Worm (Caenorhabditis elegans): Measurements from ENCODE around the gene Y50E8A.10.
"Not testable (repeated sequence)": the region's sequence is repeated elsewhere in the genome, so short reads cannot be mapped to it uniquely, and the experiment has no call there.

Y50E8A.10 gene

ce11 chrV:14748608-14749137, 31.1 kb upstream of the Y50E8A.10 start, which contains the start of the genes lipl-8 and Y50E8A.22:
Gene lipl-8 (minus strand): TSS chrV:14748708.
Gene Y50E8A.22 (minus strand): TSS chrV:14749087.
- TF ChIP-seq nhr-20 (tag; optimal IDR thresholded peaks at IDR 0.05), result no peak
- no peak for TF ChIP-seq ceh-63 (GFP tag; optimal IDR thresholded peaks at IDR 0.05)
- no peak for TF ChIP-seq nhr-76 (tag; optimal IDR thresholded peaks at IDR 0.05)
- TF ChIP-seq hlh-17 (GFP tag; optimal IDR thresholded peaks at IDR 0.05; ENCODE audit: borderline replicate concordance), result no peak
- no peak for TF ChIP-seq lin-14 (GFP tag; optimal IDR thresholded peaks at IDR 0.05)
- TF ChIP-seq unc-98 (GFP tag; IDR thresholded peaks at IDR 0.05), result no peak
- TF ChIP-seq snu-23 (GFP tag; optimal IDR thresholded peaks at IDR 0.05), result no peak
- no peak for TF ChIP-seq nhr-237 (tag; optimal IDR thresholded peaks at IDR 0.05)
- TF ChIP-seq zip-4 (GFP tag; optimal IDR thresholded peaks at IDR 0.05), result no peak
- no peak for TF ChIP-seq pag-3 (tag; optimal IDR thresholded peaks at IDR 0.05; ENCODE audit: borderline replicate concordance, insufficient read depth)
- no peak for TF ChIP-seq mef-2 (tag; optimal IDR thresholded peaks at IDR 0.05)
- no peak for TF ChIP-seq lin-35 (GFP tag; optimal IDR thresholded peaks at IDR 0.05)
- no peak for TF ChIP-seq hpl-2 (GFP tag; optimal IDR thresholded peaks at IDR 0.05)

- TF ChIP-seq snu-23 (GFP tag; optimal IDR thresholded peaks at IDR 0.05); grh-1 (GFP tag; IDR thresholded peaks at IDR 0.05); nhr-47 (tag; optimal IDR thresholded peaks at IDR 0.05): not testable (repeated sequence)
Observed at ce11 chrV:14750357-14750756, 29.4 kb upstream of the Y50E8A.10 start, which contains the start of gene nspa-10. Gene nspa-10 (minus strand): TSS chrV:14750457.

DNA sequence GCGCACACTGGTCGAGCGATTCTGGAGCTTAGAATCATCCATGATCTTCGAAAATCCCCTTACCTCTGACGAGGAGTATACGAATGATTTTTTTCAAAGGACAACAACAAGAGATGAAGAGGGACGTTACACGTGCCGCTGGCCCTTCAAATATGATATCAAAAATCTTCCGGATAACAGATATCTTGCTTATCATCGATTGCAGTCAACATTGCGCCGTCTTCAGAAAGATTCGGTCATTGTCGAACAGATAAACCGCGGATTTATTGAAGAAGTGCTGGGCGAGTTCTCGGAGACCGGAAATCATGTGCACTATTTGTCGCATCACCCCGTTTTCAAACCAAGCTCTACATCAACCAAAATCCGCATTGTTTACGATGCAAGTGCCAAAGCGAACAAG, 17.2 kb upstream of the Y50E8A.10 start:
- TF ChIP-seq efl-1 (optimal IDR thresholded peaks at IDR 0.05) (no peak), efl-1 (GFP tag; optimal IDR thresholded peaks at IDR 0.05 in 1 of 2) (peak in 1 of 2 experiments; percentile 12), irx-1 (tag; optimal IDR thresholded peaks at IDR 0.05) (no peak), sup-37 (GFP tag; optimal IDR thresholded peaks at IDR 0.05) (no peak), alr-1 (tag; optimal IDR thresholded peaks at IDR 0.05; ENCODE audit: borderline replicate concordance) (no peak), ets-5 (GFP tag; IDR thresholded peaks at IDR 0.05) (no peak), vab-15 (tag; optimal IDR thresholded peaks at IDR 0.05) (no peak), C16A3.4 (tag; optimal IDR thresholded peaks at IDR 0.05) (no peak), ztf-4 (tag; optimal IDR thresholded peaks at IDR 0.05) (no peak), pqm-1 (tag; optimal IDR thresholded peaks at IDR 0.05) (no peak)

DNA sequence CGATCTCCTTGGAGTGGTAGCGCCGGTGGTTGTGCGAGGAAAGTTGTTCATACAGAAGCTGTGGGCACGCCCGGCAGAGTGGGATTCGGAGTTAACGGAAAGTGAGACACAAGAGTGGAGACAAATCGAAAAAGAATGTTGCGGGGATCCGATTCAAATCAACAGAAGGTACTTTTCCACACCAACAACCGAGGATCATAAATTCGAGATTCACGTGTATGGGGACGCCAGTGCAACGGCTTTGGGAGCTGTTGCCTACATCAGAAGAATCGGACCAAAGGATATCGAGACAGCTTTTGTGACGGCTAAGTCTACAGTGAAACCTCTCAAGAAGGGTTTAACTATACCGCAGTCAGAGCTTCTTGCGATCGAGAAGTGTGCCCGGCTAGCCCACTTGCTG, 16.2 kb upstream of the Y50E8A.10 start:
- no peak for TF ChIP-seq swsn-7 (tag; optimal IDR thresholded peaks at IDR 0.05)
- no peak for TF ChIP-seq efl-1 (optimal IDR thresholded peaks at IDR 0.05)
- peak in 1 of 2 experiments; percentile 79 for TF ChIP-seq efl-1 (GFP tag; optimal IDR thresholded peaks at IDR 0.05 in 1 of 2)

- no peak for TF ChIP-seq sptf-1 (tag; optimal IDR thresholded peaks at IDR 0.05)
- TF ChIP-seq skn-1 (tag; optimal IDR thresholded peaks at IDR 0.05), result peak; percentile 83
- no peak for TF ChIP-seq pqm-1 (tag; optimal IDR thresholded peaks at IDR 0.05)
- TF ChIP-seq elt-3 (tag; optimal IDR thresholded peaks at IDR 0.05), result peak in 2 of 6 experiments; percentile 10 to 44
- TF ChIP-seq fos-1 (tag; optimal IDR thresholded peaks at IDR 0.05), result peak; percentile 22
- no peak for TF ChIP-seq nhr-90 (tag; optimal IDR thresholded peaks at IDR 0.05; ENCODE audit: poor library complexity)
- TF ChIP-seq ztf-4 (tag; optimal IDR thresholded peaks at IDR 0.05), result no peak
- peak; percentile 22 to 33 for TF ChIP-seq lin-35 (GFP tag; optimal IDR thresholded peaks at IDR 0.05)
- TF ChIP-seq efl-1 (optimal IDR thresholded peaks at IDR 0.05), result peak; percentile 39 to 50
- no peak for TF ChIP-seq efl-1 (GFP tag; optimal IDR thresholded peaks at IDR 0.05 in 1 of 2)
- peak in 1 of 2 experiments; percentile 67 for TF ChIP-seq lsy-2 (tag; optimal IDR thresholded peaks at IDR 0.05)
- TF ChIP-seq rnt-1 (tag; optimal IDR thresholded peaks at IDR 0.05), result peak; percentile 36
- peak in 2 of 3 experiments; percentile 1 to 11 for TF ChIP-seq dpl-1 (GFP tag; optimal IDR thresholded peaks at IDR 0.05)
- TF ChIP-seq hlh-4 (tag; optimal IDR thresholded peaks at IDR 0.05), result no peak
- TF ChIP-seq jun-1 (tag; optimal IDR thresholded peaks at IDR 0.05), result peak; percentile 21
- TF ChIP-seq Y116A8C.19 (tag; optimal IDR thresholded peaks at IDR 0.05; ENCODE audit: borderline replicate concordance), result no peak
Observed at ce11 chrV:14773048-14773447, 6.7 kb upstream of the Y50E8A.10 start, which contains the start of gene haf-7. Gene haf-7 (plus strand): TSS chrV:14773258.

All from whole organism, L1 larva.